Worm (Caenorhabditis elegans) whole organism, L1 larva: Measurements from ENCODE around the gene F46H5.7.

Experiments used
- ceh-8 ChIP-seq: fragments of 200-800 bp; sonication (Bioruptor generic); optimal IDR thresholded peaks from 2 replicates; lab custom pipeline; 2018; ENCODE audit warnings: mild to moderate bottlenecking, missing genetic modification characterization, moderate library complexity, missing compliant biosample characterization
- ces-1 ChIP-seq: fragments of 150-350 bp; optimal IDR thresholded peaks from 2 replicates; lab custom pipeline; 2014; ENCODE audit warnings: missing biosample characterization, missing genetic modification reagents, missing genetic modification characterization
- dpl-1 ChIP-seq, 3 experiments: fragments of 150-350 bp in 2 of 3; sonication (generic microtip) in 1 of 3; optimal IDR thresholded peaks; 2 replicates each; lab custom pipeline; 2014 to 2017; ENCODE audit warnings: missing biosample characterization in 3 of 3, missing genetic modification characterization in 3 of 3, missing genetic modification reagents in 3 of 3
- efl-1 ChIP-seq, 4 experiments: fragments of 150-350 bp; optimal IDR thresholded peaks in 3 of 4; peaks in 1 of 4; 1 replicate in 1 of 4; 2 replicates in 3 of 4; lab custom pipeline; 2014; ENCODE audit warnings: missing biosample characterization in 2 of 4, missing genetic modification characterization in 2 of 4, missing genetic modification reagents in 2 of 4
- egl-27 ChIP-seq, 2 experiments: fragments of 150-350 bp in 1 of 2; sonication (generic microtip); optimal IDR thresholded peaks; 3 replicates each; lab custom pipeline; 2017 to 2018; ENCODE audit warnings: missing biosample characterization in 2 of 2, missing genetic modification characterization in 2 of 2, missing genetic modification reagents in 2 of 2
- elt-2 ChIP-seq: sonication (generic microtip); optimal IDR thresholded peaks from 2 replicates; lab custom pipeline; 2016; ENCODE audit warnings: missing genetic modification characterization, mild to moderate bottlenecking, inconsistent platforms, missing compliant biosample characterization, missing genetic modification reagents
- elt-3 ChIP-seq, 6 experiments: fragments of 150-350 bp in 1 of 6; sonication (generic microtip); optimal IDR thresholded peaks; 2 replicates each; lab custom pipeline; 2017 to 2018; ENCODE audit warnings: missing biosample characterization in 6 of 6, missing genetic modification characterization in 6 of 6, inconsistent platforms in 1 of 6
- fkh-10 ChIP-seq: sonication (generic microtip); optimal IDR thresholded peaks from 2 replicates; lab custom pipeline; 2017; ENCODE audit warnings: missing biosample characterization, missing genetic modification reagents, missing genetic modification characterization
- fkh-4 ChIP-seq: sonication (generic microtip); optimal IDR thresholded peaks from 2 replicates; lab custom pipeline; 2016; ENCODE audit warnings: missing compliant biosample characterization, missing genetic modification characterization, borderline replicate concordance
- grh-1 ChIP-seq: fragments of 200-800 bp; sonication (Bioruptor generic); IDR thresholded peaks from 2 replicates; pipeline ENCODE4 v1.3.6; 2022; ENCODE audit warnings: missing genetic modification reagents, missing genetic modification characterization, missing compliant biosample characterization
- hlh-4 ChIP-seq: sonication (generic microtip); optimal IDR thresholded peaks from 2 replicates; lab custom pipeline; 2016; ENCODE audit warnings: mild to moderate bottlenecking, missing genetic modification characterization, missing compliant biosample characterization
- irx-1 ChIP-seq: sonication (generic microtip); optimal IDR thresholded peaks from 2 replicates; lab custom pipeline; 2016; ENCODE audit warnings: missing genetic modification characterization, missing compliant biosample characterization
- jun-1 ChIP-seq: fragments of 150-350 bp; optimal IDR thresholded peaks from 2 replicates; lab custom pipeline; 2014; ENCODE audit warnings: missing biosample characterization, missing genetic modification reagents, missing genetic modification characterization
- lin-14 ChIP-seq: fragments of 200-800 bp; sonication (Bioruptor generic); optimal IDR thresholded peaks from 2 replicates; lab custom pipeline; 2018; ENCODE audit warnings: mild to moderate bottlenecking, missing genetic modification characterization, moderate library complexity, missing compliant biosample characterization
- lin-15B ChIP-seq: fragments of 150-350 bp; sonication (generic microtip); optimal IDR thresholded peaks from 3 replicates; lab custom pipeline; 2014; ENCODE audit warnings: missing biosample characterization, missing genetic modification characterization
- lin-35 ChIP-seq, 2 experiments: fragments of 150-350 bp; optimal IDR thresholded peaks; 2 replicates each; lab custom pipeline; 2014; ENCODE audit warnings: missing biosample characterization in 2 of 2, missing genetic modification characterization in 2 of 2, missing genetic modification reagents in 2 of 2
- lsy-2 ChIP-seq, 2 experiments: fragments of 150-350 bp; optimal IDR thresholded peaks; 2 replicates each; lab custom pipeline; 2014; ENCODE audit warnings: missing biosample characterization in 2 of 2, missing genetic modification characterization in 2 of 2
- mab-9 ChIP-seq: fragments of 200-800 bp; sonication (Bioruptor generic); IDR thresholded peaks from 2 replicates; pipeline ENCODE4 v1.3.6; 2022; ENCODE audit warnings: missing genetic modification reagents, missing genetic modification characterization, missing compliant biosample characterization
- mdl-1 ChIP-seq, 2 experiments: fragments of 150-350 bp; optimal IDR thresholded peaks; 2 replicates each; lab custom pipeline; 2014 to 2017; ENCODE audit warnings: missing biosample characterization in 2 of 2, missing genetic modification characterization in 2 of 2, inconsistent platforms in 1 of 2
- nhr-20 ChIP-seq: sonication (generic microtip); optimal IDR thresholded peaks from 2 replicates; lab custom pipeline; 2016; ENCODE audit warnings: mild to moderate bottlenecking, missing genetic modification characterization, missing compliant biosample characterization
- nhr-237 ChIP-seq: fragments of 150-350 bp; optimal IDR thresholded peaks from 2 replicates; lab custom pipeline; 2014; ENCODE audit warnings: missing biosample characterization, missing genetic modification characterization
- nhr-71 ChIP-seq: sonication (generic microtip); optimal IDR thresholded peaks from 2 replicates; lab custom pipeline; 2016; ENCODE audit warnings: mild to moderate bottlenecking, missing genetic modification characterization, moderate library complexity, missing compliant biosample characterization
- nhr-76 ChIP-seq: sonication (generic microtip); optimal IDR thresholded peaks from 2 replicates; lab custom pipeline; 2017; ENCODE audit warnings: missing biosample characterization, missing genetic modification characterization
- nhr-77 ChIP-seq: fragments of 150-350 bp; optimal IDR thresholded peaks from 2 replicates; lab custom pipeline; 2014; ENCODE audit warnings: missing biosample characterization, missing genetic modification characterization
- nhr-84 ChIP-seq: sonication (generic microtip); optimal IDR thresholded peaks from 2 replicates; lab custom pipeline; 2017; ENCODE audit warnings: missing biosample characterization, missing genetic modification characterization
- nhr-85 ChIP-seq: sonication (generic microtip); peaks from one replicate; lab custom pipeline; 2016; ENCODE audit warnings: missing genetic modification characterization, inconsistent platforms, missing compliant biosample characterization
- nhr-90 ChIP-seq: sonication (generic microtip); optimal IDR thresholded peaks from 2 replicates; lab custom pipeline; 2016; ENCODE audit warnings: mild to moderate bottlenecking, missing genetic modification characterization, missing compliant biosample characterization; ENCODE audit not compliant: poor library complexity
- pag-3 ChIP-seq: sonication (generic microtip); optimal IDR thresholded peaks from 2 replicates; lab custom pipeline; 2017; ENCODE audit warnings: missing genetic modification characterization, mild to moderate bottlenecking, missing compliant biosample characterization, antibody characterized with exemption, borderline replicate concordance; ENCODE audit not compliant: insufficient read depth
- rnt-1 ChIP-seq: sonication (generic microtip); optimal IDR thresholded peaks from 2 replicates; lab custom pipeline; 2016; ENCODE audit warnings: mild to moderate bottlenecking, missing genetic modification characterization, moderate library complexity, missing compliant biosample characterization
- skn-1 ChIP-seq: fragments of 150-350 bp; optimal IDR thresholded peaks from 2 replicates; lab custom pipeline; 2014; ENCODE audit warnings: missing biosample characterization, missing genetic modification characterization
- sup-37 ChIP-seq: fragments of 200-800 bp; sonication (Bioruptor generic); optimal IDR thresholded peaks from 2 replicates; lab custom pipeline; 2018; ENCODE audit warnings: mild to moderate bottlenecking, missing genetic modification characterization, missing compliant biosample characterization
- tbx-2 ChIP-seq: sonication (generic microtip); optimal IDR thresholded peaks from 2 replicates; lab custom pipeline; 2016; ENCODE audit warnings: missing genetic modification characterization, missing compliant biosample characterization
- tlp-1 ChIP-seq: fragments of 150-350 bp; optimal IDR thresholded peaks from 2 replicates; lab custom pipeline; 2014; ENCODE audit warnings: missing biosample characterization, missing genetic modification characterization
- unc-130 ChIP-seq: fragments of 150-350 bp; optimal IDR thresholded peaks from 2 replicates; lab custom pipeline; 2017; ENCODE audit warnings: missing biosample characterization, missing genetic modification characterization, inconsistent platforms
- unc-30 ChIP-seq: sonication (generic microtip); optimal IDR thresholded peaks from 2 replicates; lab custom pipeline; 2017; ENCODE audit warnings: missing biosample characterization, missing genetic modification characterization
- unc-98 ChIP-seq: fragments of 200-800 bp; sonication (Bioruptor generic); IDR thresholded peaks from 2 replicates; pipeline ENCODE4 v1.3.6; 2022; ENCODE audit warnings: missing genetic modification characterization, missing compliant biosample characterization
- vab-15 ChIP-seq: sonication (generic microtip); optimal IDR thresholded peaks from 2 replicates; lab custom pipeline; 2017; ENCODE audit warnings: missing genotype, mild to moderate bottlenecking, missing genetic modification characterization, missing compliant biosample characterization
- xbp-1 ChIP-seq: sonication (generic microtip); optimal IDR thresholded peaks from 2 replicates; lab custom pipeline; 2016; ENCODE audit warnings: missing genetic modification characterization, missing compliant biosample characterization
- zip-4 ChIP-seq: fragments of 200-800 bp; sonication (Bioruptor generic); optimal IDR thresholded peaks from 2 replicates; lab custom pipeline; 2018; ENCODE audit warnings: mild to moderate bottlenecking, missing genetic modification characterization, moderate library complexity, missing compliant biosample characterization
- ztf-11 ChIP-seq, 2 experiments: sonication (generic microtip); optimal IDR thresholded peaks; 2 replicates each; lab custom pipeline; 2016 to 2017; ENCODE audit warnings: missing genetic modification characterization in 2 of 2, missing biosample characterization in 1 of 2, missing compliant biosample characterization in 1 of 2

The F46H5.7 gene

DNA sequence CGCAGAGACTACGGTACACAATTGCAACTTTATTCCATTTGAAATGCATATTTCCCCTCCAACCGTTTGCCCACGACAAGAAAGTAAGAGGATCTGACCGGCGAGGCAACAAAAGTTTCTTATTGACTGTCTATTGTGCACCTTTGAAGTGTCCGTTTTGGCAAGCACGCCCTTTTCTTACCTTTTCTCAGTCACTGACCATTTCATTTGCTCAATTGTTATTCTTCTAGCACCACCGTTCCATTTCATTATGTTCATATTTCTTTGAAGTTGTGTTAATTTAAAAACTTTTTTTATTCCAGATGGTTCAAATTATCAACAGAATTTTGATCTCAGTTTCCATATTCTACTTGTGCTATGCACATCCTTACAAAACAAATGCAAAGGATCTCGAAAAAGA is 31.4 kb downstream of the F46H5.7 start, which contains the start of gene spp-22:
Gene spp-22 (plus strand): TSS at position 301 of the 400 bp plus-strand sequence.
- no peak for TF ChIP-seq fkh-10 (GFP tag; lab: Kevin White, UChicago)
- no peak for TF ChIP-seq efl-1 (optimal IDR thresholded peaks at IDR 0.05; lab: Kevin White, UChicago)
- peak in 1 of 2 experiments; percentile 37 for TF ChIP-seq efl-1 (GFP tag; optimal IDR thresholded peaks at IDR 0.05 in 1 of 2; lab: Kevin White, UChicago)
- TF ChIP-seq ces-1 (GFP tag; lab: Kevin White, UChicago), result no peak
- no peak for TF ChIP-seq pag-3
- no peak for TF ChIP-seq elt-2 (tag; lab: Kevin White, UChicago)

DNA sequence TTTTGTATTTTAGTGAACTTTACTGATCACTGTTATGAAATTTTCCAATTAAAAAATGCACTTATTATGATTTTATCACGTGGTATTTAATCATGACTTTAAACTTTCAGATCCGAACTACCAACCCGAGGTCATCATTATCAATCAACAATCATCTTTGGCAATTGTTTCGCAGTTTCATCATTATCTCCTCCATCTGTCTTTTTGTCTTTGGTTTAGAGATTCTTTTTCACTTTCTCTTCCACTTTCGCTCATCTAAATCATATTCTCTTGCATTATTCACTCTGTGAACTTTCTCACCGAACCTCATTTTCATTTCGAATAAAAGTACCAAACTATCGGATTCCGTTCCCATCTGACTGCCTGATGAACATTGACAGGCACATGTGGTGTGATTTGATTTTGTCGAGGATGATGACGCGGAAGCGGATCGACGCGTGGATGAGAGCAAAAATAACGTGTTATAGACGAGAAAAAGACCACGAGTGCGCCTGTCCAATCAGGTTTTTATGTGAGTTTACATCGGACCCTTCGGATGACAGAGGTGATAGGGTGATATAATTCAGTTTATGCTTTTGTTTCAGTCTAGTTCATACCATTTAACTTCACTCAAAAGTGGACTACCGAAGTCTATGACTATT is 32.2 kb downstream of the F46H5.7 start:
- no peak for TF ChIP-seq mdl-1 (tag; optimal IDR thresholded peaks at IDR 0.05; lab: Kevin White, UChicago)
- peak; percentile 50 for TF ChIP-seq nhr-71 (tag; lab: Kevin White, UChicago)
- TF ChIP-seq lin-15B (tag; lab: Kevin White, UChicago), result no peak
- no peak for TF ChIP-seq zip-4 (GFP tag; lab: Kevin White, UChicago)
- TF ChIP-seq nhr-20 (tag; lab: Kevin White, UChicago), result peak; percentile 11
- TF ChIP-seq lin-35 (GFP tag; optimal IDR thresholded peaks at IDR 0.05; lab: Kevin White, UChicago), result no peak
- TF ChIP-seq nhr-77 (tag; lab: Kevin White, UChicago), result no peak
- TF ChIP-seq nhr-237 (tag; lab: Kevin White, UChicago), result no peak
- no peak for TF ChIP-seq ztf-11 (tag; optimal IDR thresholded peaks at IDR 0.05; lab: Kevin White, UChicago)
- TF ChIP-seq hlh-4, result no peak
- no peak for TF ChIP-seq fkh-4
- TF ChIP-seq tbx-2 (tag; lab: Kevin White, UChicago), result no peak
- no peak for TF ChIP-seq nhr-84 (tag; lab: Kevin White, UChicago)
- no peak for TF ChIP-seq tlp-1
- TF ChIP-seq nhr-76 (tag; lab: Kevin White, UChicago), result no peak
- TF ChIP-seq nhr-90 (tag; lab: Kevin White, UChicago), result no peak
- no peak for TF ChIP-seq mab-9 (GFP tag; lab: Robert Waterston, UW)
- no peak for TF ChIP-seq xbp-1 (tag; lab: Kevin White, UChicago)
- no peak for TF ChIP-seq unc-30 (tag; lab: Kevin White, UChicago)
- peak; percentile 58 for TF ChIP-seq nhr-85 (tag; lab: Kevin White, UChicago)
- no peak for TF ChIP-seq dpl-1 (GFP tag; optimal IDR thresholded peaks at IDR 0.05; lab: Kevin White, UChicago)
- peak; percentile 50 for TF ChIP-seq lin-14 (GFP tag; lab: Kevin White, UChicago)
- TF ChIP-seq rnt-1, result peak; percentile 19
- no peak for TF ChIP-seq jun-1 (tag; lab: Kevin White, UChicago)
- TF ChIP-seq ceh-8, result no peak
- TF ChIP-seq elt-3 (tag; optimal IDR thresholded peaks at IDR 0.05; lab: Kevin White, UChicago), result peak in 1 of 6 experiments; percentile 31
- no peak for TF ChIP-seq fkh-10 (GFP tag; lab: Kevin White, UChicago)
- TF ChIP-seq grh-1 (GFP tag; lab: Robert Waterston, UW), result no peak
- peak; percentile 12 for TF ChIP-seq unc-130 (tag; lab: Kevin White, UChicago)
- TF ChIP-seq, all 84 proteins: peak for 7

DNA sequence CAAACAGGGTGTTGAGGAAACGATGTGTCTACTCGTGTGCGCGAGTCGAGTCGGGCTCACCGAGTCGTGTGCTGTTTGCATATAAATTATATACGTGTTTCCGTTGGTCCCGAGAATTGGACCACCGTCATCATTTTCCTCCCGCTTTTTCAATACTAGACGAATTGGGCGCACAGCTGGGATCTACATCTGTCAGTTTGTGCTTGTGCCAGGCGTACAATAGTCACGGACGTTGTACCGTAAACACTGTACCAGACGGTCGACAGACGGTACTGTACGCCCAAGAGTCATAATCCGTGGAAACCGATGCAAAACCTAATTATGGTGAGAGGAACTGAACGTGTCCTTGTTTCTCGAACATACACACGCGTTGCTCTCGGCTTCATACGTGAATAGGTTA is 33.6 kb downstream of the F46H5.7 start:
- TF ChIP-seq vab-15 (tag; lab: Kevin White, UChicago) (no peak), unc-98 (no peak), egl-27 (tag; optimal IDR thresholded peaks at IDR 0.05; lab: Kevin White, UChicago) (no peak), sup-37 (GFP tag; lab: Kevin White, UChicago) (no peak), skn-1 (no peak), lsy-2 (tag; optimal IDR thresholded peaks at IDR 0.05; lab: Kevin White, UChicago) (no peak), irx-1 (tag; lab: Kevin White, UChicago) (no peak)
- TF ChIP-seq, all 84 proteins: peak for 0
